Worm (Caenorhabditis elegans) whole organism, young adult: ENCODE measurements around the gene R05G9.1.

Source experiments
- B0019.2 ChIP-seq: fragments of 200-800 bp; sonication (Bioruptor generic); conservative IDR thresholded peaks from 2 replicates; pipeline ENCODE4 v1.3.6; 2022; ENCODE audit warnings: missing genetic modification reagents, missing genetic modification characterization, missing compliant biosample characterization
- F10E7.11 ChIP-seq: sonication (generic microtip); optimal IDR thresholded peaks from 2 replicates; lab custom pipeline; 2017; ENCODE audit warnings: mild to moderate bottlenecking, missing genetic modification characterization, moderate library complexity, missing compliant biosample characterization
- F23B12.7 ChIP-seq: sonication (generic microtip); optimal IDR thresholded peaks from 2 replicates; lab custom pipeline; 2017; ENCODE audit warnings: missing genetic modification characterization, mild to moderate bottlenecking, missing compliant biosample characterization, antibody characterized with exemption, moderate library complexity; ENCODE audit not compliant: insufficient read depth
- F39B2.1 ChIP-seq: fragments of 200-800 bp; sonication (Bioruptor generic); IDR thresholded peaks from 2 replicates; pipeline ENCODE4 v1.3.6; 2022; ENCODE audit warnings: missing genetic modification reagents, missing genetic modification characterization, missing compliant biosample characterization
- aptf-3 ChIP-seq: fragments of 200-800 bp; sonication (Bioruptor generic); IDR thresholded peaks from 2 replicates; pipeline ENCODE4 v1.3.6; 2022; ENCODE audit warnings: missing genetic modification characterization, missing compliant biosample characterization
- atf-7 ChIP-seq: sonication (generic microtip); optimal IDR thresholded peaks from 2 replicates; lab custom pipeline; 2017; ENCODE audit warnings: mild to moderate bottlenecking, missing genetic modification characterization, missing compliant biosample characterization
- bed-2 ChIP-seq: fragments of 200-800 bp; sonication (Bioruptor generic); IDR thresholded peaks from 2 replicates; pipeline ENCODE4 v1.3.6; 2022; ENCODE audit warnings: missing genetic modification reagents, missing genetic modification characterization, missing compliant biosample characterization
- hmg-1.2 ChIP-seq: fragments of 200-800 bp; sonication (Bioruptor generic); IDR thresholded peaks from 2 replicates; pipeline ENCODE4 v1.3.6; 2022; ENCODE audit warnings: missing genetic modification reagents, missing genetic modification characterization, missing compliant biosample characterization
- pbrm-1 ChIP-seq: fragments of 200-800 bp; sonication (Bioruptor generic); IDR thresholded peaks from 2 replicates; pipeline ENCODE4 v1.3.6; 2022; ENCODE audit warnings: missing genetic modification reagents, missing genetic modification characterization, missing compliant biosample characterization
- unc-130 ChIP-seq: sonication (generic microtip); optimal IDR thresholded peaks from 2 replicates; lab custom pipeline; 2016; ENCODE audit warnings: missing genetic modification reagents, missing genetic modification characterization, missing compliant biosample characterization
- ztf-28 ChIP-seq: fragments of 200-800 bp; sonication (Bioruptor generic); IDR thresholded peaks from 2 replicates; pipeline ENCODE4 v1.3.6; 2022; ENCODE audit warnings: missing genetic modification reagents, missing genetic modification characterization, missing compliant biosample characterization

- TF ChIP-seq bed-2 (no peak), F10E7.11 (tag; lab: Kevin White, UChicago) (no peak), pbrm-1 (no peak), F39B2.1 (GFP tag; lab: Robert Waterston, UW) (no peak), hmg-1.2 (GFP tag; lab: Robert Waterston, UW) (no peak), F23B12.7 (tag; lab: Kevin White, UChicago) (no peak), aptf-3 (no peak), unc-130 (no peak), B0019.2 (GFP tag; lab: Robert Waterston, UW) (no peak), ztf-28 (GFP tag; lab: Robert Waterston, UW) (no peak), atf-7 (tag; lab: Kevin White, UChicago) (no peak)
Observed at ce11 chrII:6513357-6513756, 10.4 kb downstream of the R05G9.1 start.
